Fruit fly (Drosophila melanogaster): ENCODE data around the gene Ref2.
A peak's percentile ranks its signal among the peaks of the same experiment; 100 is the strongest.

Gene Ref2

dm6 chr2L:12612991-12613390 is 33.2 kb downstream of the Ref2 start:
- TF ChIP-seq Nf-YA (GFP tag; IDR thresholded peaks at IDR 0.05) (no peak), sens (GFP tag) (peak; percentile 35), CG7928 (GFP tag; optimal IDR thresholded peaks at IDR 0.05) (no peak), vvl (GFP tag; IDR thresholded peaks at IDR 0.05) (peak; percentile 52; the same call in 1 of the 2 replicates), sc (optimal IDR thresholded peaks at IDR 0.05) (no peak), sc (GFP tag; optimal IDR thresholded peaks at IDR 0.05) (no peak), crol (GFP tag; IDR thresholded peaks at IDR 0.05) (peak; percentile 93), CG11723 (GFP tag; optimal IDR thresholded peaks at IDR 0.05) (no peak), Nf-YC (tag; optimal IDR thresholded peaks at IDR 0.05) (peak; percentile 97), cg (GFP tag; optimal IDR thresholded peaks at IDR 0.05) (peak; percentile 2), seq (GFP tag; IDR thresholded peaks at IDR 0.05) (peak; percentile 92), ewg (GFP tag; optimal IDR thresholded peaks at IDR 0.05) (peak; percentile 61), Kr (GFP tag; optimal IDR thresholded peaks at IDR 0.05) (peak; percentile 66), NFAT (GFP tag; IDR thresholded peaks at IDR 0.05) (no peak), nerfin-1 (tag; optimal IDR thresholded peaks at IDR 0.05) (peak; percentile 5), Nf-YB (GFP tag; optimal IDR thresholded peaks at IDR 0.05) (peak; percentile 95), sqz (GFP tag; optimal IDR thresholded peaks at IDR 0.05) (peak; percentile 98), hb (GFP tag; IDR thresholded peaks at IDR 0.05; ENCODE audit: partially characterized antibody) (no peak)

DNA sequence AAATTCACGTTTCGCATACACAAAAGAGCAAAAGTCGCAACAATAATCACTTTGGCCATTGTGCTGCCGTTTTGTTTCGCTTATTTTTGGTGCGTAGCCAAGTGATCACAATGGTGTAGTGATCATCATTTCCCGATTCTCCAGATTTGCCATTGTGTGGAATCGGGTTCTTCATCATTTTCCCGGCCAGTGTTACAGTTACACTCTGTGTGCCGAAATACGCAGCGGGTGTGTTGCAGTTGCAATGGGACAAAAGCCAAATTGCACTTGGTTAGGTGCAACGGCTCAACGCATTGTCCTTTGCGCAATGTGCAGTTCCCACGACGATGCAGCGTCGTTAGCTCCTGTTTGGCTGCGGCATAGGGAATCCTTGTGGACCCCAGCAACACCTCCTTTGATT is 34.5 kb downstream of the Ref2 start:
- TF ChIP-seq CG2678 (tag; optimal IDR thresholded peaks at IDR 0.05), result no peak
- no peak for TF ChIP-seq tin (GFP tag; optimal IDR thresholded peaks at IDR 0.05)
- no peak for TF ChIP-seq BEAF-32 (GFP tag; optimal IDR thresholded peaks at IDR 0.05)
- TF ChIP-seq CG15073 (GFP tag; optimal IDR thresholded peaks at IDR 0.05), result no peak
- peak; percentile 85 for TF ChIP-seq D (optimal IDR thresholded peaks at IDR 0.05)
- TF ChIP-seq D (GFP tag; optimal IDR thresholded peaks at IDR 0.05), result no peak
- peak; percentile 76 for TF ChIP-seq Ets65A (GFP tag)
- TF ChIP-seq zen (tag; optimal IDR thresholded peaks at IDR 0.05), result peak; percentile 11

DNA sequence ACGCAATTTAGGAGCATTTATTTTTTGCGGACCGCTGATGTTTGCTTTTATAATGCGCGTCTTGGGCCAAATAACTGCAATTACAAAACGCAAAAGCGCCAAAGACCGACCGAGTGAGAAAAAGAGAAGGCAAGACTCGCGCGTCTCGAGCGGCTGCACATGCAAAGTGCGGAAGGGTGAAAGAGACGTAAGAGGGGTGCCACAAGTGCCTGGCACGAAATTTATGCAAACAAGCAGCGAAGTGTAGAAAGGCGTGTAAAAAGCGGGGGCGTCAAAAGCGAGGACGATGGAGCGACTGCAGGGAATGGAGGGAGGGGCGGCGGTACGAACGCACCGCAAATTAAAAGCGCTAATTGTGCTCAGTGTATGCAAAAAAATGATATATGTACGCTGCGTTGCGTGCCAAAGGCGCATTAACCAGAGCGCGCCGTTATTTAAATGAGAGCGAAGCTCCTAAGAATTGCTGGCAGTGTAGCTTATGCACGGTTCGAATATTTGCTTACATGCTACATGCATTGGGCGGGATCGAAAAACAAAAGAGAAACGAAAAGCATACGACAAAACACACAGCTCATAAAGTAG is 36.2 kb downstream of the Ref2 start:
- TF ChIP-seq Nf-YC (tag; optimal IDR thresholded peaks at IDR 0.05) (peak; percentile 9), HLH4C (GFP tag; IDR thresholded peaks at IDR 0.05; ENCODE audit: partially characterized antibody) (0 out of 3 replicates have a peak, but pooled peaks have one; percentile 15), CG17612 (GFP tag; IDR thresholded peaks at IDR 0.05) (0 out of 2 replicates have a peak, but pooled peaks have one; percentile 42), prd (optimal IDR thresholded peaks at IDR 0.05) (no peak), prd (GFP tag; IDR thresholded peaks at IDR 0.05) (peak; percentile 20; the same call in 1 of the 3 replicates), crol (GFP tag; IDR thresholded peaks at IDR 0.05) (peak; percentile 54), Stat92E (GFP tag; optimal IDR thresholded peaks at IDR 0.05) (no peak), CG42726 (GFP tag; IDR thresholded peaks at IDR 0.05; ENCODE audit: partially characterized antibody) (0 out of 2 replicates have a peak, but pooled peaks have one; percentile 33), CG3726 (GFP tag; IDR thresholded peaks at IDR 0.05) (0 out of 3 replicates have a peak, but pooled peaks have one; percentile 44), CG15269 (tag; optimal IDR thresholded peaks at IDR 0.05) (no peak), CG13287 (GFP tag; IDR thresholded peaks at IDR 0.05; ENCODE audit: partially characterized antibody) (no peak), CG4282 (GFP tag; optimal IDR thresholded peaks at IDR 0.05) (no peak), CG1832 (GFP tag; optimal IDR thresholded peaks at IDR 0.05) (peak; percentile 42)

Data from whole organism, embryonic.